Fruit fly (Drosophila melanogaster) whole organism, embryonic: ENCODE measurements around the gene Mgat4b.
A peak's percentile ranks its signal among the peaks of the same experiment; 100 is the strongest.

Experiments
- CG10274 ChIP-seq: fragments of 200-800 bp; sonication (Bioruptor generic); optimal IDR thresholded peaks from 3 replicates; lab custom pipeline; 2017; ENCODE audit warnings: missing biosample characterization, mild to moderate bottlenecking, missing genetic modification characterization
- CG13894 ChIP-seq: fragments of 200-800 bp; sonication (Bioruptor generic); optimal IDR thresholded peaks from 3 replicates; lab custom pipeline; 2018; ENCODE audit warnings: missing biosample characterization, mild to moderate bottlenecking, missing genetic modification characterization, moderate library complexity
- CG1602 ChIP-seq: fragments of 200-800 bp; sonication (Bioruptor generic); optimal IDR thresholded peaks from 3 replicates; lab custom pipeline; 2016; ENCODE audit warnings: missing biosample characterization, missing genetic modification characterization
- CG17385 ChIP-seq: fragments of 200-800 bp; sonication (Bioruptor generic); optimal IDR thresholded peaks from 3 replicates; lab custom pipeline; 2018; ENCODE audit warnings: missing biosample characterization, mild to moderate bottlenecking, missing genetic modification characterization
- CG17802 ChIP-seq: fragments of 200-800 bp; sonication (Bioruptor generic); optimal IDR thresholded peaks from 2 replicates; lab custom pipeline; 2018; ENCODE audit warnings: missing biosample characterization, mild to moderate bottlenecking, missing genetic modification characterization, moderate library complexity
- CG18262 ChIP-seq: fragments of 200-800 bp; optimal IDR thresholded peaks from 3 replicates; lab custom pipeline; 2019; ENCODE audit warnings: missing biosample characterization, mild to moderate bottlenecking, missing genetic modification characterization, moderate library complexity
- CG18619 ChIP-seq: fragments of 200-800 bp; sonication (Bioruptor generic); optimal IDR thresholded peaks from 3 replicates; lab custom pipeline; 2017; ENCODE audit warnings: missing biosample characterization, mild to moderate bottlenecking, missing genetic modification characterization
- CG3065 ChIP-seq: fragments of 200-800 bp; sonication (Bioruptor generic); optimal IDR thresholded peaks from 2 replicates; lab custom pipeline; 2016; ENCODE audit warnings: missing biosample characterization, missing genetic modification characterization
- CG42726 ChIP-seq: fragments of 200-800 bp; sonication (Bioruptor generic); IDR thresholded peaks from 2 replicates; pipeline ENCODE4 v1.3.6; 2022; ENCODE audit warnings: missing biosample characterization, missing genetic modification characterization; ENCODE audit not compliant: partially characterized antibody
- CG4404 ChIP-seq: fragments of 200-800 bp; sonication (Bioruptor generic); IDR thresholded peaks from 2 replicates; pipeline ENCODE4 v1.3.6; 2022; ENCODE audit warnings: missing biosample characterization, missing genetic modification characterization
- CG4707 ChIP-seq: fragments of 200-800 bp; sonication (Bioruptor generic); optimal IDR thresholded peaks from 2 replicates; lab custom pipeline; 2018; ENCODE audit warnings: missing biosample characterization, mild to moderate bottlenecking, missing genetic modification characterization, moderate library complexity
- CG4854 ChIP-seq: fragments of 200-800 bp; sonication (Bioruptor generic); optimal IDR thresholded peaks from 2 replicates; lab custom pipeline; 2016; ENCODE audit warnings: missing biosample characterization, missing genetic modification characterization, inconsistent platforms
- CG5245 ChIP-seq: fragments of 200-800 bp; sonication (Bioruptor generic); optimal IDR thresholded peaks from 3 replicates; lab custom pipeline; 2016; ENCODE audit warnings: missing biosample characterization, missing genetic modification characterization
- CG6254 ChIP-seq: fragments of 200-800 bp; sonication (Bioruptor generic); optimal IDR thresholded peaks from 3 replicates; lab custom pipeline; 2017; ENCODE audit warnings: mild to moderate bottlenecking, missing biosample characterization, missing genetic modification reagents, missing genetic modification characterization
- CG7357 ChIP-seq: fragments of 200-800 bp; sonication (Bioruptor generic); IDR thresholded peaks from 3 replicates; pipeline ENCODE4 v1.3.6; 2022; ENCODE audit warnings: missing biosample characterization, missing genetic modification characterization
- CG7786 ChIP-seq: fragments of 200-800 bp; sonication (Bioruptor generic); optimal IDR thresholded peaks from 2 replicates; lab custom pipeline; 2016; ENCODE audit warnings: missing biosample characterization, missing genetic modification characterization
- Chrac-16 ChIP-seq: fragments of 200-800 bp; sonication (Bioruptor generic); optimal IDR thresholded peaks from 3 replicates; lab custom pipeline; 2016; ENCODE audit warnings: missing biosample characterization, missing genetic modification characterization
- Deaf1 ChIP-seq: fragments of 200-800 bp; optimal IDR thresholded peaks from 3 replicates; lab custom pipeline; 2019; ENCODE audit warnings: missing biosample characterization, mild to moderate bottlenecking, missing genetic modification characterization, moderate library complexity
- Eip74EF ChIP-seq, 2 experiments: fragments of 200-800 bp in 1 of 2; fragments of >200 bp in 1 of 2; sonication (Bioruptor generic) in 1 of 2; optimal IDR thresholded peaks; 2 replicates each; lab custom pipeline; 2017 to 2019; ENCODE audit warnings: missing biosample characterization in 2 of 2, missing genetic modification characterization in 2 of 2, mild to moderate bottlenecking in 1 of 2, moderate library complexity in 1 of 2
- Elba2 ChIP-seq: fragments of 200-800 bp; sonication (Bioruptor generic); optimal IDR thresholded peaks from 3 replicates; lab custom pipeline; 2016; ENCODE audit warnings: missing biosample characterization, missing genetic modification characterization
- Fer2 ChIP-seq: fragments of 200-800 bp; sonication (Bioruptor generic); optimal IDR thresholded peaks from 2 replicates; lab custom pipeline; 2018; ENCODE audit warnings: missing biosample characterization, mild to moderate bottlenecking, missing genetic modification characterization, moderate library complexity
- Hr51 ChIP-seq, 2 experiments: fragments of 200-800 bp; sonication (Bioruptor generic); optimal IDR thresholded peaks; 2 replicates in 1 of 2; 3 replicates in 1 of 2; lab custom pipeline; 2016 to 2018; ENCODE audit warnings: missing biosample characterization in 2 of 2, missing genetic modification characterization in 2 of 2, mild to moderate bottlenecking in 1 of 2, moderate library complexity in 1 of 2
- Lim3 ChIP-seq: fragments of 200-800 bp; sonication (Bioruptor generic); IDR thresholded peaks from 2 replicates; pipeline ENCODE4 v1.3.6; 2022; ENCODE audit warnings: missing biosample characterization, missing genetic modification characterization
- NC2α ChIP-seq: fragments of 200-800 bp; sonication (Bioruptor generic); optimal IDR thresholded peaks from 2 replicates; lab custom pipeline; 2016; ENCODE audit warnings: missing biosample characterization, missing genetic modification characterization
- Ptx1 ChIP-seq: fragments of 200-800 bp; sonication (Bioruptor generic); IDR thresholded peaks from 2 replicates; pipeline ENCODE4 v1.3.6; 2022; ENCODE audit warnings: missing biosample characterization, missing genetic modification characterization
- Rfx ChIP-seq: fragments of 200-800 bp; sonication (Bioruptor generic); IDR thresholded peaks from 2 replicates; pipeline ENCODE4 v1.3.6; 2022; ENCODE audit warnings: missing biosample characterization, missing genetic modification characterization
- Stat92E ChIP-seq, 3 experiments: fragments of >200 bp in 2 of 3; fragments of 200-800 bp in 1 of 3; sonication (Bioruptor generic) in 1 of 3; optimal IDR thresholded peaks; 2 replicates each; lab custom pipeline; 2017 to 2019; ENCODE audit warnings: missing biosample characterization in 3 of 3, missing genetic modification characterization in 3 of 3, mild to moderate bottlenecking in 1 of 3, moderate library complexity in 1 of 3
- abd-A ChIP-seq: fragments of 200-800 bp; sonication (Bioruptor generic); optimal IDR thresholded peaks from 3 replicates; lab custom pipeline; 2019; ENCODE audit warnings: missing biosample characterization, mild to moderate bottlenecking, missing genetic modification characterization, moderate library complexity
- aop ChIP-seq: fragments of 200-800 bp; sonication (Bioruptor generic); IDR thresholded peaks from 2 replicates; pipeline ENCODE4 v1.3.6; 2022; ENCODE audit warnings: missing biosample characterization, missing genetic modification characterization
- ap ChIP-seq: fragments of 200-800 bp; sonication (Bioruptor generic); IDR thresholded peaks from 2 replicates; pipeline ENCODE4 v1.3.6; 2022; ENCODE audit warnings: missing biosample characterization, missing genetic modification characterization
- az2 ChIP-seq: fragments of 200-800 bp; sonication (Bioruptor generic); optimal IDR thresholded peaks from 3 replicates; lab custom pipeline; 2016; ENCODE audit warnings: missing biosample characterization, missing genetic modification characterization
- bcd ChIP-seq: fragments of 200-800 bp; sonication (Bioruptor generic); optimal IDR thresholded peaks from 2 replicates; lab custom pipeline; 2017; ENCODE audit warnings: missing biosample characterization, mild to moderate bottlenecking, missing genetic modification characterization
- cwo ChIP-seq: fragments of 200-800 bp; sonication (Bioruptor generic); optimal IDR thresholded peaks from 3 replicates; lab custom pipeline; 2017; ENCODE audit warnings: missing biosample characterization, missing genetic modification characterization, mild to moderate bottlenecking, moderate library complexity, missing genetic modification reagents
- da ChIP-seq: fragments of 200-800 bp; sonication (Bioruptor generic); optimal IDR thresholded peaks from 2 replicates; lab custom pipeline; 2016; ENCODE audit warnings: missing biosample characterization, missing genetic modification characterization
- dimm ChIP-seq: fragments of 200-800 bp; sonication (Bioruptor generic); IDR thresholded peaks from 2 replicates; pipeline ENCODE4 v1.3.6; 2022; ENCODE audit warnings: missing biosample characterization, missing genetic modification characterization
- ems ChIP-seq: fragments of 200-800 bp; sonication (Bioruptor generic); optimal IDR thresholded peaks from 3 replicates; lab custom pipeline; 2016; ENCODE audit warnings: missing biosample characterization, missing genetic modification characterization
- gce ChIP-seq: fragments of 200-800 bp; sonication (Bioruptor generic); IDR thresholded peaks from 3 replicates; pipeline ENCODE4 v1.3.6; 2022; ENCODE audit warnings: missing biosample characterization, missing genetic modification characterization
- gcm ChIP-seq: fragments of 200-800 bp; sonication (Bioruptor generic); optimal IDR thresholded peaks from 2 replicates; lab custom pipeline; 2019; ENCODE audit warnings: missing biosample characterization, mild to moderate bottlenecking, missing genetic modification characterization, moderate library complexity
- gfzf ChIP-seq: fragments of 200-800 bp; sonication (Bioruptor generic); optimal IDR thresholded peaks from 2 replicates; lab custom pipeline; 2016; ENCODE audit warnings: missing biosample characterization, mild to moderate bottlenecking, missing genetic modification characterization, moderate library complexity
- grau ChIP-seq: fragments of 200-800 bp; optimal IDR thresholded peaks from 3 replicates; lab custom pipeline; 2019; ENCODE audit warnings: missing biosample characterization, mild to moderate bottlenecking, missing genetic modification characterization, moderate library complexity
- jumu ChIP-seq: fragments of 200-800 bp; sonication (Bioruptor generic); optimal IDR thresholded peaks from 3 replicates; lab custom pipeline; 2016; ENCODE audit warnings: missing biosample characterization, missing genetic modification characterization
- lilli ChIP-seq: fragments of 200-800 bp; sonication (Bioruptor generic); optimal IDR thresholded peaks from 3 replicates; lab custom pipeline; 2016; ENCODE audit warnings: missing biosample characterization, missing genetic modification characterization
- nau ChIP-seq: fragments of 200-800 bp; sonication (Bioruptor generic); optimal IDR thresholded peaks from 3 replicates; lab custom pipeline; 2017; ENCODE audit warnings: missing biosample characterization, mild to moderate bottlenecking, missing genetic modification characterization, missing genetic modification reagents
- onecut ChIP-seq: fragments of 200-800 bp; sonication (Bioruptor generic); IDR thresholded peaks from 2 replicates; pipeline ENCODE4 v1.3.6; 2022; ENCODE audit warnings: missing biosample characterization, missing genetic modification characterization
- otp ChIP-seq: fragments of 200-800 bp; sonication (Bioruptor generic); IDR thresholded peaks from 3 replicates; pipeline ENCODE4, ENCODE4 v1.3.6; 2022; ENCODE audit warnings: missing biosample characterization, missing genetic modification characterization
- sima ChIP-seq: fragments of 200-800 bp; sonication (Bioruptor generic); optimal IDR thresholded peaks from 2 replicates; lab custom pipeline; 2016; ENCODE audit warnings: missing biosample characterization, missing genetic modification characterization
- vnd ChIP-seq: fragments of 200-800 bp; sonication (Bioruptor generic); IDR thresholded peaks from 3 replicates; pipeline ENCODE4 v1.3.6; 2022; ENCODE audit warnings: missing biosample characterization, missing genetic modification characterization; ENCODE audit not compliant: partially characterized antibody
- wor ChIP-seq: fragments of 200-800 bp; sonication (Bioruptor generic); IDR thresholded peaks from 2 replicates; pipeline ENCODE4 v1.3.6; 2022; ENCODE audit warnings: missing biosample characterization, missing genetic modification characterization

Mgat4b gene

dm6 chr3L:14755951-14756723 lies 12.9 kb downstream of the Mgat4b start (continued):
- TF ChIP-seq CG10274 (GFP tag; lab: Kevin White, UChicago) (peak; percentile 75), dimm (GFP tag; lab: Robert Waterston, UW) (peak; percentile 9; the same call in 1 of the 2 replicates), Fer2 (tag; lab: Kevin White, UChicago) (peak; percentile 76), Rfx (GFP tag; lab: Robert Waterston, UW) (peak; percentile 80), wor (GFP tag; lab: Robert Waterston, UW) (peak; percentile 66), vnd (GFP tag; lab: Robert Waterston, UW) (no peak), CG42726 (peak; percentile 10; the same call in 1 of the 2 replicates), CG1602 (GFP tag; lab: Kevin White, UChicago) (peak; percentile 81), az2 (GFP tag; lab: Kevin White, UChicago) (peak; percentile 81), jumu (GFP tag; lab: Kevin White, UChicago) (peak; percentile 76), gcm (GFP tag; lab: Kevin White, UChicago) (peak; percentile 74), CG4707 (GFP tag; lab: Kevin White, UChicago) (peak; percentile 48), bcd (GFP tag; lab: Kevin White, UChicago) (peak; percentile 89), CG17385 (GFP tag; lab: Kevin White, UChicago) (peak; percentile 81), grau (tag; lab: Kevin White, UChicago) (peak; percentile 99), abd-A (peak; percentile 76), gce (GFP tag; lab: Robert Waterston, UW) (peak; percentile 60; the same call in 2 of the 3 replicates), Hr51 (GFP tag; optimal IDR thresholded peaks at IDR 0.05; lab: Kevin White, UChicago) (peak; percentile 53 to 94), nau (GFP tag; lab: Kevin White, UChicago) (peak; percentile 84), Elba2 (GFP tag; lab: Kevin White, UChicago) (no peak), Eip74EF (GFP tag; optimal IDR thresholded peaks at IDR 0.05; lab: Kevin White, UChicago) (peak in 1 of 2 experiments; percentile 81), CG5245 (GFP tag; lab: Kevin White, UChicago) (peak; percentile 70), CG18619 (GFP tag; lab: Kevin White, UChicago) (peak; percentile 92), Stat92E (GFP tag; optimal IDR thresholded peaks at IDR 0.05; lab: Kevin White, UChicago) (no peak), NC2α (GFP tag; lab: Kevin White, UChicago) (peak; percentile 75), CG18262 (tag; lab: Kevin White, UChicago) (peak; percentile 87), CG3065 (no peak), Chrac-16 (GFP tag; lab: Kevin White, UChicago) (peak; percentile 78), CG4854 (GFP tag; lab: Kevin White, UChicago) (peak; percentile 63), lilli (GFP tag; lab: Kevin White, UChicago) (peak; percentile 83), da (GFP tag; lab: Kevin White, UChicago) (no peak), CG7357 (GFP tag; lab: Robert Waterston, UW) (peak; percentile 81), CG13894 (peak; percentile 62), Ptx1 (GFP tag; lab: Robert Waterston, UW) (peak; percentile 90), CG4404 (peak; percentile 78), Lim3 (GFP tag; lab: Robert Waterston, UW) (peak; percentile 67), otp (GFP tag; lab: Robert Waterston, UW) (no peak), cwo (peak; percentile 90), ap (GFP tag; lab: Robert Waterston, UW) (peak; percentile 42), gfzf (no peak), ems (GFP tag; lab: Kevin White, UChicago) (peak; percentile 79), CG7786 (GFP tag; lab: Kevin White, UChicago) (peak; percentile 70), onecut (GFP tag; lab: Robert Waterston, UW) (peak; percentile 38), CG17802 (no peak), sima (GFP tag; lab: Kevin White, UChicago) (no peak), aop (no peak), CG6254 (GFP tag; lab: Kevin White, UChicago) (peak; percentile 60), Deaf1 (tag; lab: Kevin White, UChicago) (peak; percentile 62)
